Worm (Caenorhabditis elegans) whole organism, L4 larva: ENCODE measurements around the gene C09G4.4.
A peak's percentile ranks its signal among the peaks of the same experiment; 100 is the strongest.

ENCODE experiments used
- ceh-32 ChIP-seq: sonication (generic microtip); optimal IDR thresholded peaks from 2 replicates; lab custom pipeline; 2016; ENCODE audit warnings: mild to moderate bottlenecking, missing genetic modification characterization, missing compliant biosample characterization; ENCODE audit not compliant: poor library complexity
- dmd-6 ChIP-seq: fragments of 200-800 bp; sonication (Bioruptor generic); IDR thresholded peaks from 2 replicates; pipeline ENCODE4 v1.3.6; 2022; ENCODE audit warnings: missing genetic modification reagents, missing genetic modification characterization, missing compliant biosample characterization
- dve-1 ChIP-seq: sonication (generic microtip); optimal IDR thresholded peaks from 2 replicates; lab custom pipeline; 2017; ENCODE audit warnings: antibody characterized with exemption, mild to moderate bottlenecking, missing genetic modification characterization, missing compliant biosample characterization; ENCODE audit not compliant: insufficient read depth
- fkh-10 ChIP-seq: fragments of 150-350 bp; optimal IDR thresholded peaks from 2 replicates; lab custom pipeline; 2014; ENCODE audit warnings: missing biosample characterization, missing genetic modification reagents, missing genetic modification characterization
- hmg-1.1 ChIP-seq: fragments of 200-800 bp; sonication (Bioruptor generic); IDR thresholded peaks from 2 replicates; pipeline ENCODE4 v1.3.6; 2022; ENCODE audit warnings: missing genetic modification reagents, missing genetic modification characterization, missing compliant biosample characterization
- lin-39 ChIP-seq: fragments of 150-350 bp; optimal IDR thresholded peaks from 2 replicates; lab custom pipeline; 2014; ENCODE audit warnings: missing biosample characterization, missing genetic modification reagents, missing genetic modification characterization
- nhr-76 ChIP-seq: fragments of 150-350 bp; optimal IDR thresholded peaks from 2 replicates; lab custom pipeline; 2014; ENCODE audit warnings: missing biosample characterization, missing genetic modification characterization
- skn-1 ChIP-seq: fragments of 150-350 bp; optimal IDR thresholded peaks from 2 replicates; lab custom pipeline; 2014; ENCODE audit warnings: missing biosample characterization, missing genetic modification characterization
- unc-62 ChIP-seq, 3 experiments: fragments of 150-350 bp in 1 of 3; sonication (generic microtip); optimal IDR thresholded peaks in 2 of 3; peaks in 1 of 3; 1 replicate in 1 of 3; 2 replicates in 2 of 3; lab custom pipeline; 2014 to 2017; ENCODE audit warnings: missing biosample characterization in 3 of 3, missing genetic modification characterization in 3 of 3, missing genetic modification reagents in 3 of 3, missing genotype in 1 of 3

ce11 chrIV:8532796-8533195, 20.0 kb downstream of the C09G4.4 start:
- no peak for TF ChIP-seq skn-1 (tag; lab: Kevin White, UChicago)
- no peak for TF ChIP-seq fkh-10 (GFP tag; lab: Kevin White, UChicago)
- TF ChIP-seq dve-1 (tag; lab: Kevin White, UChicago): peak; percentile 68
- peak; percentile 87 for TF ChIP-seq dmd-6 (GFP tag; lab: Robert Waterston, UW)
- TF ChIP-seq ceh-32 (tag; lab: Kevin White, UChicago): no peak
- no peak for TF ChIP-seq nhr-76 (tag; lab: Kevin White, UChicago)
- TF ChIP-seq unc-62 (GFP tag; optimal IDR thresholded peaks at IDR 0.05 in 1 of 2; lab: Kevin White, UChicago): no peak
- TF ChIP-seq unc-62 (tag; optimal IDR thresholded peaks at IDR 0.05; lab: Kevin White, UChicago): no peak
- no peak for TF ChIP-seq hmg-1.1 (GFP tag; lab: Robert Waterston, UW)
- TF ChIP-seq lin-39 (tag; lab: Kevin White, UChicago): no peak
